Fruit fly (Drosophila melanogaster): Measurements from ENCODE around the gene CG14834.

Gene CG14834

DNA sequence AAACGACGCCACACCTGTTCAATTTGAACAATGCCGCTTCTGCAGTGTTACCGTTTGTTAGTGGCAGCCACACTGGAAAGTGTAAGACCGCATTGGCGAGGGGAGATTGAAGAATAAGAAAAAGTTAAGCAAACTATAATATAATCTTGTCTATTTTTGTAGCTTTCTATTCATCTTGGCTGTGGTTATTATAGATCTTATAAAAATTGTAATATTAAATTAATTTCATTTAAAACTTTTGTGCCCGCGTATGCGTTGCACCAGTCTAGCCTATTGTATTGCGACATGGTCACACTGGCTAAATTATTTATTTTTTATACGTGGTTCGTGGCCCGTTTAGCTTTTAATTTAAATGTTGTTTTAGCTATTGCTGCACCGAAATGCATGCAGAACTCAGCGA is 23.6 kb downstream of the CG14834 start, which contains the start of the genes RhoGEF4 and Rint1 (continued):
- TF ChIP-seq tx (GFP tag; optimal IDR thresholded peaks at IDR 0.05) (peak; percentile 48), rib (GFP tag; IDR thresholded peaks at IDR 0.05) (no peak), scrt (GFP tag; optimal IDR thresholded peaks at IDR 0.05) (peak; percentile 61), Awh (GFP tag; IDR thresholded peaks at IDR 0.05) (peak; percentile 51; the same call in 1 of the 2 replicates), az2 (GFP tag; optimal IDR thresholded peaks at IDR 0.05) (peak; percentile 78), unc-4 (GFP tag; IDR thresholded peaks at IDR 0.05; ENCODE audit: partially characterized antibody) (peak; percentile 37; the same call in 1 of the 2 replicates), CG9727 (GFP tag; optimal IDR thresholded peaks at IDR 0.05) (peak; percentile 62), Oaz (GFP tag; IDR thresholded peaks at IDR 0.05) (no peak), wor (GFP tag; IDR thresholded peaks at IDR 0.05) (peak; percentile 72), CG6689 (GFP tag; IDR thresholded peaks at IDR 0.05) (peak; percentile 76), sna (GFP tag; IDR thresholded peaks at IDR 0.05; ENCODE audit: partially characterized antibody) (no peak), CG10462 (GFP tag; optimal IDR thresholded peaks at IDR 0.05) (peak; percentile 38), CG11085 (GFP tag; IDR thresholded peaks at IDR 0.05) (peak; percentile 38; the same call in 1 of the 2 replicates), Atf3 (GFP tag; optimal IDR thresholded peaks at IDR 0.05) (peak; percentile 37), Ptx1 (GFP tag; IDR thresholded peaks at IDR 0.05) (peak; percentile 86), NK7.1 (GFP tag; optimal IDR thresholded peaks at IDR 0.05) (no peak), Doc3 (GFP tag; IDR thresholded peaks at IDR 0.05; ENCODE audit: partially characterized antibody) (no peak), Hr78 (GFP tag; optimal IDR thresholded peaks at IDR 0.05) (no peak), Sry-β (GFP tag; optimal IDR thresholded peaks at IDR 0.05) (peak; percentile 5), CG3995 (GFP tag; optimal IDR thresholded peaks at IDR 0.05) (no peak), hbn (GFP tag; IDR thresholded peaks at IDR 0.05; ENCODE audit: partially characterized antibody) (no peak), abd-A (tag; optimal IDR thresholded peaks at IDR 0.05) (no peak), repo (GFP tag; optimal IDR thresholded peaks at IDR 0.05) (peak; percentile 15), CG18011 (GFP tag; optimal IDR thresholded peaks at IDR 0.05) (peak; percentile 44), CG3407 (GFP tag; optimal IDR thresholded peaks at IDR 0.05) (peak; percentile 10), CG42726 (GFP tag; IDR thresholded peaks at IDR 0.05; ENCODE audit: partially characterized antibody) (0 out of 2 replicates have a peak, but pooled peaks have one; percentile 58), da (GFP tag; optimal IDR thresholded peaks at IDR 0.05) (peak; percentile 20), stwl (tag; optimal IDR thresholded peaks at IDR 0.05) (peak; percentile 89), CG2889 (GFP tag; IDR thresholded peaks at IDR 0.05) (0 out of 3 replicates have a peak, but pooled peaks have one; percentile 12), lov (optimal IDR thresholded peaks at IDR 0.05) (no peak), lov (GFP tag; IDR thresholded peaks at IDR 0.05) (peak; percentile 39; the same call in 1 of the 3 replicates), pita (GFP tag; optimal IDR thresholded peaks at IDR 0.05) (no peak), bsh (GFP tag; optimal IDR thresholded peaks at IDR 0.05) (peak in 1 of 2 experiments; percentile 72), lola (GFP tag; optimal IDR thresholded peaks at IDR 0.05) (peak in 1 of 3 experiments; percentile 70), Hmx (GFP tag; optimal IDR thresholded peaks at IDR 0.05) (no peak), D (optimal IDR thresholded peaks at IDR 0.05) (no peak), D (GFP tag; optimal IDR thresholded peaks at IDR 0.05) (peak; percentile 41), pnt (GFP tag; optimal IDR thresholded peaks at IDR 0.05) (peak; percentile 17), Nf-YA (GFP tag; IDR thresholded peaks at IDR 0.05) (no peak), Xbp1 (GFP tag; optimal IDR thresholded peaks at IDR 0.05) (peak; percentile 91), Rfx (GFP tag; IDR thresholded peaks at IDR 0.05) (peak; percentile 86), CG18764 (GFP tag; optimal IDR thresholded peaks at IDR 0.05) (peak; percentile 49), Dip3 (GFP tag; optimal IDR thresholded peaks at IDR 0.05) (peak; percentile 43), Dfd (GFP tag; optimal IDR thresholded peaks at IDR 0.05) (no peak), CG9215 (GFP tag; IDR thresholded peaks at IDR 0.05) (peak; percentile 71), Med (GFP tag) (peak; percentile 90), CG43689 (GFP tag; IDR thresholded peaks at IDR 0.05) (no peak), slou (GFP tag; optimal IDR thresholded peaks at IDR 0.05) (peak; percentile 31), cas (GFP tag; IDR thresholded peaks at IDR 0.05) (0 out of 2 replicates have a peak, but pooled peaks have one; percentile 55), Ets65A (GFP tag) (peak; percentile 95), CG15011 (GFP tag; optimal IDR thresholded peaks at IDR 0.05) (no peak)
